Fruit fly (Drosophila melanogaster) whole organism: ENCODE results near the gene Cp7Fb.

Experiments used
- CG8478 ChIP-seq: fragments of >200 bp; optimal IDR thresholded peaks from 2 replicates; lab custom pipeline; 2018; ENCODE audit warnings: inconsistent platforms
- Dll ChIP-seq: fragments of >200 bp; optimal IDR thresholded peaks from 2 replicates; lab custom pipeline; 2017
- EcR ChIP-seq, 2 experiments: fragments of >200 bp; optimal IDR thresholded peaks; 2 replicates each; lab custom pipeline; 2017; ENCODE audit warnings: missing biosample characterization in 2 of 2, missing genetic modification characterization in 2 of 2, missing genetic modification reagents in 2 of 2
- pan ChIP-seq: fragments of >200 bp; optimal IDR thresholded peaks from 2 replicates; lab custom pipeline; 2017
- psq ChIP-seq: fragments of >200 bp; optimal IDR thresholded peaks from 2 replicates; lab custom pipeline; 2017
- usp ChIP-seq: fragments of >200 bp; optimal IDR thresholded peaks from 2 replicates; lab custom pipeline; 2017; ENCODE audit warnings: missing biosample characterization, missing genetic modification characterization, mixed read lengths

The Cp7Fb gene

dm6 chrX:8493473-8493872, 19.8 kb downstream of the Cp7Fb start:
- TF ChIP-seq pan (no peak), usp (GFP tag; lab: Kevin White, UChicago) (no peak), CG8478 (lab: Kevin White, UChicago) (no peak), EcR (GFP tag; optimal IDR thresholded peaks at IDR 0.05; lab: Kevin White, UChicago) (no peak), Dll (lab: Kevin White, UChicago) (no peak), psq (lab: Kevin White, UChicago) (no peak)

- TF ChIP-seq EcR (GFP tag; optimal IDR thresholded peaks at IDR 0.05; lab: Kevin White, UChicago) (no peak), psq (lab: Kevin White, UChicago) (no peak), CG8478 (lab: Kevin White, UChicago) (no peak), pan (no peak), Dll (lab: Kevin White, UChicago) (no peak), usp (GFP tag; lab: Kevin White, UChicago) (no peak)
Observed at dm6 chrX:8496362-8496761, 22.7 kb downstream of the Cp7Fb start.

dm6 chrX:8497604-8498232, 24.1 kb downstream of the Cp7Fb start:
- TF ChIP-seq pan (no peak), EcR (GFP tag; optimal IDR thresholded peaks at IDR 0.05; lab: Kevin White, UChicago) (no peak), usp (GFP tag; lab: Kevin White, UChicago) (no peak), CG8478 (lab: Kevin White, UChicago) (no peak), psq (lab: Kevin White, UChicago) (no peak), Dll (lab: Kevin White, UChicago) (no peak)

dm6 chrX:8499151-8499550, 25.5 kb downstream of the Cp7Fb start:
- no peak for TF ChIP-seq CG8478 (lab: Kevin White, UChicago)
- TF ChIP-seq pan, result no peak
- no peak for TF ChIP-seq EcR (GFP tag; optimal IDR thresholded peaks at IDR 0.05; lab: Kevin White, UChicago)
- no peak for TF ChIP-seq psq (lab: Kevin White, UChicago)
- TF ChIP-seq usp (GFP tag; lab: Kevin White, UChicago), result no peak

- TF ChIP-seq psq (lab: Kevin White, UChicago) (no peak), pan (no peak), EcR (GFP tag; optimal IDR thresholded peaks at IDR 0.05; lab: Kevin White, UChicago) (no peak), Dll (lab: Kevin White, UChicago) (no peak), usp (GFP tag; lab: Kevin White, UChicago) (no peak), CG8478 (lab: Kevin White, UChicago) (no peak)
Observed at dm6 chrX:8501374-8501773, 27.7 kb downstream of the Cp7Fb start.

- TF ChIP-seq usp (GFP tag; lab: Kevin White, UChicago) (no peak), pan (no peak), Dll (lab: Kevin White, UChicago) (no peak), psq (lab: Kevin White, UChicago) (no peak), CG8478 (lab: Kevin White, UChicago) (no peak), EcR (GFP tag; optimal IDR thresholded peaks at IDR 0.05; lab: Kevin White, UChicago) (no peak)
Observed at dm6 chrX:8502053-8502452, 28.4 kb downstream of the Cp7Fb start.

- no peak for TF ChIP-seq Dll (lab: Kevin White, UChicago)
- no peak for TF ChIP-seq EcR (GFP tag; optimal IDR thresholded peaks at IDR 0.05; lab: Kevin White, UChicago)
- TF ChIP-seq usp (GFP tag; lab: Kevin White, UChicago), result no peak
- TF ChIP-seq pan, result no peak
- no peak for TF ChIP-seq psq (lab: Kevin White, UChicago)
- TF ChIP-seq CG8478 (lab: Kevin White, UChicago), result no peak
Observed at dm6 chrX:8505023-8505604, 31.5 kb downstream of the Cp7Fb start.

- TF ChIP-seq CG8478 (lab: Kevin White, UChicago) (no peak), pan (no peak), usp (GFP tag; lab: Kevin White, UChicago) (no peak), psq (lab: Kevin White, UChicago) (no peak), EcR (GFP tag; optimal IDR thresholded peaks at IDR 0.05; lab: Kevin White, UChicago) (no peak), Dll (lab: Kevin White, UChicago) (no peak)
Observed at dm6 chrX:8510731-8511130, 37.1 kb downstream of the Cp7Fb start.

dm6 chrX:8512251-8512650, 38.6 kb downstream of the Cp7Fb start:
- TF ChIP-seq usp (GFP tag; lab: Kevin White, UChicago) (no peak), psq (lab: Kevin White, UChicago) (no peak), Dll (lab: Kevin White, UChicago) (no peak), CG8478 (lab: Kevin White, UChicago) (no peak), pan (no peak), EcR (GFP tag; optimal IDR thresholded peaks at IDR 0.05; lab: Kevin White, UChicago) (no peak)

dm6 chrX:8517121-8518024, 43.7 kb downstream of the Cp7Fb start, which contains the start of gene Nrg:
Gene Nrg, plus strand, starts transcription at chrX:8517373.
- TF ChIP-seq CG8478 (lab: Kevin White, UChicago), result no peak
- no peak for TF ChIP-seq Dll (lab: Kevin White, UChicago)
- TF ChIP-seq pan, result no peak
- no peak for TF ChIP-seq psq (lab: Kevin White, UChicago)
- no peak for TF ChIP-seq usp (GFP tag; lab: Kevin White, UChicago)
- TF ChIP-seq EcR (GFP tag; optimal IDR thresholded peaks at IDR 0.05; lab: Kevin White, UChicago), result no peak
